Fruit fly (Drosophila melanogaster): ENCODE data around the gene mdy.

mdy gene

DNA sequence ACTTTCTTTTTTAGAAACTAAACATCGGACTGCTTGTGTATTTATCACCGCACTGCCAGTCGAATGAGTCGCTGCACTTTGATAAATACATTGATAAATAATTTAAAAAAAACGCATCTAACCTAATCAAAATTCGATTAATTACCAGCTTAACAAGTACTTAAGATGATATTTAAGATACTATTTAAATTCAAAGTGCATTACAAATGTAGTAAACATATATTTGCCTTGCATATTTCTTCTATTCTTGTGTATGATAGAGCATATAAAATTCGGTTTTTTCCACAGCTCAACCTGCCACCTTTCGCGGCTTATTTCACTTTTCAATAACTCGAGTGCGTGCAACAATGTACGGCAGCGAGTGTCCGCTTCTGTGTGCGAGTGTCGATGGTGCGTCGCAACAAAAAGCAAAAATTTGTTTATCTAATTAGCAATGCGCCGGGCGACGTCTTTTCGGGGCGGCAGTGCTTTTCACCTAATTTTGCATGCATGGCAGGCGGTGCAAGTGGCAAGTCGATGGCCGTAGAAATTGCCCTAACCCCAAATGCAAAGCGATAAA lies 12.0 kb upstream of the mdy start, which contains the start of gene CG13272:
CG13272 (plus strand) TSS at position 509 of the 559 bp plus-strand sequence.
- TF ChIP-seq D19A (tag; optimal IDR thresholded peaks at IDR 0.05) (peak; percentile 80), CG3163 (GFP tag; optimal IDR thresholded peaks at IDR 0.05) (no peak), vvl (GFP tag; IDR thresholded peaks at IDR 0.05) (peak; percentile 20; the same call in 1 of the 2 replicates), kni (GFP tag; optimal IDR thresholded peaks at IDR 0.05) (peak; percentile 41), Blimp-1 (GFP tag; optimal IDR thresholded peaks at IDR 0.05) (peak; percentile 82), ap (GFP tag; IDR thresholded peaks at IDR 0.05) (no peak)

DNA sequence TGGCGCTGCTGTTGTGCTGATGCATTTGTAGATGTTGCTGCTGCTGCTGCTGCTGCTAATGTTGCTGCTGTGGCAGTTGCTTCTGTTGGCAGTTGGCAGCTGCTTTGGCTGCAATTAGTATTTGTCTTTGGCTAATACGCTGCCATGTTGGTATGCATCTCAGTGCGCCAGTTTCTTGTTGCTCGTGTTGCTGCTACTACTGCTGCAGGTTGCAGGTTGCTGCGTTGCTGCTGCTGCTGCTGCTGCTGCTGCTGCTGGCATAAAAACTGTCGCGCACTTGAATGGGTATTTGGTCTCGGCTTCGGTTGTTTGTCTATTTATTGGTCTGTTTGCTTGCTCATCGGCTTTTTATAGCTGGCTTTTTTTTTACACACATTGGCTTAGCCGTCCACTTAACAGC lies 7.7 kb upstream of the mdy start:
- TF ChIP-seq dm (GFP tag; optimal IDR thresholded peaks at IDR 0.05) (no peak), wdn (GFP tag; IDR thresholded peaks at IDR 0.05) (no peak), tin (GFP tag; optimal IDR thresholded peaks at IDR 0.05) (no peak), CG6683 (GFP tag; optimal IDR thresholded peaks at IDR 0.05) (no peak), Rfx (GFP tag; IDR thresholded peaks at IDR 0.05) (no peak), CG12391 (tag; optimal IDR thresholded peaks at IDR 0.05) (no peak), CG14965 (GFP tag; optimal IDR thresholded peaks at IDR 0.05; ENCODE audit: borderline replicate concordance) (no peak)

DNA sequence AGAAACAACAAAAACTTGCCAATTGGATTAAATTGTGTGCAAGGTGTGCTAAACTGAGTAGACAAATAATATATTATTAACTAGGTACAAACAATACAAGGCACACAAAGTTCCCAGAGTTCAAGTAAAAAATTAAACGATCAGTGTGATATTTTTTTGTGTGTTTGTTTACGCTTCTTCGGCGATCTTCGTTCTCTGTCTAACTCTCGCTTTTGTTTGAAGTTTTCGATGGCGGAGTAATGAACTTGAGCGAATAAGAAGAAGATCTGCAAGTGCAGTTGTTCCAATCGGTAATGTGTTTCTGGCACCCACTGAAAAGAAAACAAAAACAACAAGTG lies 259 bp downstream of the mdy start:
- TF ChIP-seq lov (optimal IDR thresholded peaks at IDR 0.05): no peak
- TF ChIP-seq lov (GFP tag; IDR thresholded peaks at IDR 0.05): no peak
- TF ChIP-seq kah (GFP tag; optimal IDR thresholded peaks at IDR 0.05): peak; percentile 42
- no peak for TF ChIP-seq h (optimal IDR thresholded peaks at IDR 0.05)
- no peak for TF ChIP-seq Sox100B (GFP tag; optimal IDR thresholded peaks at IDR 0.05)
- TF ChIP-seq CG4360 (GFP tag; IDR thresholded peaks at IDR 0.05): no peak
- peak; percentile 33 for TF ChIP-seq CG17385 (GFP tag; optimal IDR thresholded peaks at IDR 0.05)
- no peak for TF ChIP-seq CG11093 (GFP tag; IDR thresholded peaks at IDR 0.05)
- TF ChIP-seq Blimp-1 (GFP tag; optimal IDR thresholded peaks at IDR 0.05): peak; percentile 95
- TF ChIP-seq NC2α (GFP tag; optimal IDR thresholded peaks at IDR 0.05): no peak
- TF ChIP-seq gce (GFP tag; IDR thresholded peaks at IDR 0.05): no peak
- TF ChIP-seq Six4 (GFP tag; optimal IDR thresholded peaks at IDR 0.05): no peak
- TF ChIP-seq Ssrp (tag; optimal IDR thresholded peaks at IDR 0.05): no peak
- TF ChIP-seq org-1 (GFP tag; optimal IDR thresholded peaks at IDR 0.05): no peak
- TF ChIP-seq gsb (GFP tag; IDR thresholded peaks at IDR 0.05): no peak
- TF ChIP-seq lbe (GFP tag; optimal IDR thresholded peaks at IDR 0.05): no peak
- no peak for TF ChIP-seq Sin3A (optimal IDR thresholded peaks at IDR 0.05)
- no peak for TF ChIP-seq abd-A (tag; optimal IDR thresholded peaks at IDR 0.05)
- TF ChIP-seq CG8388 (GFP tag; optimal IDR thresholded peaks at IDR 0.05): no peak
- 0 out of 2 replicates have a peak, but pooled peaks have one; percentile 14 for TF ChIP-seq hbn (GFP tag; IDR thresholded peaks at IDR 0.05; ENCODE audit: partially characterized antibody)
- TF ChIP-seq Stat92E (GFP tag; optimal IDR thresholded peaks at IDR 0.05): no peak
- TF ChIP-seq Jarid2 (GFP tag; optimal IDR thresholded peaks at IDR 0.05): peak; percentile 84
- 0 out of 2 replicates have a peak, but pooled peaks have one; percentile 3 for TF ChIP-seq Bgb (GFP tag; IDR thresholded peaks at IDR 0.05; ENCODE audit: partially characterized antibody)
- no peak for TF ChIP-seq ham (GFP tag; IDR thresholded peaks at IDR 0.05)
- TF ChIP-seq aop (GFP tag; IDR thresholded peaks at IDR 0.05): no peak
